Fruit fly (Drosophila melanogaster) whole organism, embryonic: ENCODE results near the gene Mtp.

Experiments used
- Awh ChIP-seq: fragments of 200-800 bp; sonication (Bioruptor generic); IDR thresholded peaks from 2 replicates; pipeline ENCODE4, ENCODE4 v1.3.6; 2022; ENCODE audit warnings: missing biosample characterization, missing genetic modification characterization
- Bgb ChIP-seq: fragments of 200-800 bp; sonication (Bioruptor generic); IDR thresholded peaks from 2 replicates; pipeline ENCODE4 v1.3.6; 2022; ENCODE audit warnings: missing biosample characterization, missing genetic modification characterization; ENCODE audit not compliant: partially characterized antibody
- CG10321 ChIP-seq: fragments of 200-800 bp; sonication (Bioruptor generic); IDR thresholded peaks from 2 replicates; pipeline ENCODE4 v1.3.6; 2022; ENCODE audit warnings: missing biosample characterization, missing genetic modification characterization
- CG11093 ChIP-seq: fragments of 200-800 bp; sonication (Bioruptor generic); IDR thresholded peaks from 3 replicates; pipeline ENCODE4 v1.3.6; 2022; ENCODE audit warnings: missing biosample characterization, missing genetic modification characterization
- CG11456 ChIP-seq: fragments of 200-800 bp; sonication (Bioruptor generic); IDR thresholded peaks from 3 replicates; pipeline ENCODE4 v1.3.6; 2022; ENCODE audit warnings: missing biosample characterization, missing genetic modification characterization
- CG11696 ChIP-seq: fragments of 200-800 bp; sonication (Bioruptor generic); IDR thresholded peaks from 2 replicates; pipeline ENCODE4 v1.3.6; 2022; ENCODE audit warnings: missing biosample characterization, missing genetic modification characterization
- CG12299 ChIP-seq: fragments of 200-800 bp; sonication (Bioruptor generic); optimal IDR thresholded peaks from 2 replicates; lab custom pipeline; 2018; ENCODE audit warnings: missing biosample characterization, mild to moderate bottlenecking, missing genetic modification characterization
- CG32532 ChIP-seq: fragments of 200-800 bp; sonication (Bioruptor generic); IDR thresholded peaks from 2 replicates; pipeline ENCODE4 v1.3.6; 2022; ENCODE audit warnings: missing biosample characterization, missing genetic modification characterization
- CG42726 ChIP-seq: fragments of 200-800 bp; sonication (Bioruptor generic); IDR thresholded peaks from 2 replicates; pipeline ENCODE4 v1.3.6; 2022; ENCODE audit warnings: missing biosample characterization, missing genetic modification characterization; ENCODE audit not compliant: partially characterized antibody
- CG6813 ChIP-seq: fragments of 200-800 bp; sonication (Bioruptor generic); optimal IDR thresholded peaks from 2 replicates; lab custom pipeline; 2017; ENCODE audit warnings: missing biosample characterization, missing genetic modification characterization, mild to moderate bottlenecking, moderate library complexity, missing genetic modification reagents
- CG7372 ChIP-seq: fragments of 200-800 bp; sonication (Bioruptor generic); IDR thresholded peaks from 2 replicates; pipeline ENCODE4 v1.3.6; 2022; ENCODE audit warnings: missing biosample characterization, missing genetic modification characterization
- CG7839 ChIP-seq: fragments of 200-800 bp; sonication (Bioruptor generic); optimal IDR thresholded peaks from 3 replicates; lab custom pipeline; 2018; ENCODE audit warnings: missing biosample characterization, mild to moderate bottlenecking, missing genetic modification characterization, moderate library complexity
- CG8944 ChIP-seq: fragments of 200-800 bp; sonication (Bioruptor generic); optimal IDR thresholded peaks from 3 replicates; lab custom pipeline; 2016; ENCODE audit warnings: missing biosample characterization, missing genetic modification characterization
- D19A ChIP-seq: fragments of 200-800 bp; optimal IDR thresholded peaks from 3 replicates; lab custom pipeline; 2019; ENCODE audit warnings: missing biosample characterization, mild to moderate bottlenecking, missing genetic modification characterization, moderate library complexity
- Drgx ChIP-seq: fragments of 200-800 bp; sonication (Bioruptor generic); IDR thresholded peaks from 2 replicates; pipeline ENCODE4 v1.3.6; 2022; ENCODE audit warnings: missing biosample characterization, missing genetic modification characterization
- Fer3 ChIP-seq: fragments of 200-800 bp; sonication (Bioruptor generic); optimal IDR thresholded peaks from 2 replicates; lab custom pipeline; 2018; ENCODE audit warnings: missing biosample characterization, mild to moderate bottlenecking, missing genetic modification characterization, moderate library complexity
- Gug ChIP-seq: fragments of 200-800 bp; sonication (Bioruptor generic); IDR thresholded peaks from 4 replicates; pipeline ENCODE4 v1.3.6; 2022; ENCODE audit warnings: missing biosample characterization, missing genetic modification characterization
- Jarid2 ChIP-seq: fragments of 200-800 bp; sonication (Bioruptor generic); optimal IDR thresholded peaks from 3 replicates; lab custom pipeline; 2017; ENCODE audit warnings: mild to moderate bottlenecking, missing biosample characterization, missing genetic modification reagents, missing genetic modification characterization
- Med ChIP-seq: fragments of 200-800 bp; sonication (Bioruptor generic); peaks from one replicate; lab custom pipeline; 2016; ENCODE audit warnings: missing biosample characterization, missing genetic modification characterization, mild to moderate bottlenecking, inconsistent platforms, moderate library complexity
- NfI ChIP-seq: fragments of 200-800 bp; sonication (Bioruptor generic); optimal IDR thresholded peaks from 3 replicates; lab custom pipeline; 2018; ENCODE audit warnings: missing biosample characterization, mild to moderate bottlenecking, missing genetic modification characterization, moderate library complexity
- Pdp1 ChIP-seq, 2 experiments: fragments of 200-800 bp; sonication (Bioruptor generic); optimal IDR thresholded peaks; 3 replicates each; lab custom pipeline; 2016; ENCODE audit warnings: missing biosample characterization in 2 of 2, missing genetic modification characterization in 2 of 2, mild to moderate bottlenecking in 1 of 2, moderate library complexity in 1 of 2
- Six4 ChIP-seq: fragments of 200-800 bp; sonication (Bioruptor generic); optimal IDR thresholded peaks from 2 replicates; lab custom pipeline; 2016; ENCODE audit warnings: missing biosample characterization, missing genetic modification characterization
- Sox100B ChIP-seq: fragments of 200-800 bp; sonication (Bioruptor generic); optimal IDR thresholded peaks from 3 replicates; lab custom pipeline; 2018; ENCODE audit warnings: missing biosample characterization, mild to moderate bottlenecking, missing genetic modification characterization
- Spps ChIP-seq: fragments of 200-800 bp; sonication (Bioruptor generic); optimal IDR thresholded peaks from 2 replicates; lab custom pipeline; 2018; ENCODE audit warnings: missing biosample characterization, mild to moderate bottlenecking, missing genetic modification characterization
- abd-A ChIP-seq: fragments of 200-800 bp; sonication (Bioruptor generic); optimal IDR thresholded peaks from 3 replicates; lab custom pipeline; 2019; ENCODE audit warnings: missing biosample characterization, mild to moderate bottlenecking, missing genetic modification characterization, moderate library complexity
- caup ChIP-seq: fragments of 200-800 bp; sonication (Bioruptor generic); optimal IDR thresholded peaks from 3 replicates; lab custom pipeline; 2017; ENCODE audit warnings: missing biosample characterization, mild to moderate bottlenecking, missing genetic modification characterization, moderate library complexity; ENCODE audit not compliant: severe bottlenecking
- crp ChIP-seq, 2 experiments: fragments of 200-800 bp; sonication (Bioruptor generic); optimal IDR thresholded peaks; 2 replicates in 1 of 2; 3 replicates in 1 of 2; lab custom pipeline; 2017; ENCODE audit warnings: missing biosample characterization in 2 of 2, missing genetic modification characterization in 2 of 2, mild to moderate bottlenecking in 1 of 2, moderate library complexity in 1 of 2
- ham ChIP-seq: fragments of 200-800 bp; sonication (Bioruptor generic); IDR thresholded peaks from 2 replicates; pipeline ENCODE4 v1.3.6; 2022; ENCODE audit warnings: missing biosample characterization, missing genetic modification characterization
- nerfin-2 ChIP-seq: fragments of 200-800 bp; sonication (Bioruptor generic); IDR thresholded peaks from 2 replicates; pipeline ENCODE4 v1.3.6; 2022; ENCODE audit warnings: missing biosample characterization, missing genetic modification characterization; ENCODE audit not compliant: partially characterized antibody
- oc ChIP-seq: fragments of 200-800 bp; sonication (Bioruptor generic); optimal IDR thresholded peaks from 2 replicates; lab custom pipeline; 2018; ENCODE audit warnings: missing biosample characterization, mild to moderate bottlenecking, missing genetic modification characterization, moderate library complexity
- repo ChIP-seq: fragments of 200-800 bp; sonication (Bioruptor generic); optimal IDR thresholded peaks from 2 replicates; lab custom pipeline; 2016; ENCODE audit warnings: missing biosample characterization, missing genetic modification characterization
- sim ChIP-seq: fragments of 200-800 bp; sonication (Bioruptor generic); IDR thresholded peaks from 2 replicates; pipeline ENCODE4 v1.3.6; 2022; ENCODE audit warnings: missing biosample characterization, missing genetic modification characterization
- toy ChIP-seq: fragments of 200-800 bp; sonication (Bioruptor generic); IDR thresholded peaks from 2 replicates; pipeline ENCODE4 v1.3.6; 2022; ENCODE audit warnings: missing biosample characterization, missing genetic modification characterization
- wek ChIP-seq: fragments of 200-800 bp; sonication (Bioruptor generic); optimal IDR thresholded peaks from 3 replicates; lab custom pipeline; 2018; ENCODE audit warnings: missing biosample characterization, mild to moderate bottlenecking, missing genetic modification characterization, moderate library complexity
- zfh2 ChIP-seq: fragments of 200-800 bp; sonication (Bioruptor generic); optimal IDR thresholded peaks from 2 replicates; lab custom pipeline; 2016; ENCODE audit warnings: missing biosample characterization, missing genetic modification characterization

Gene Mtp

DNA sequence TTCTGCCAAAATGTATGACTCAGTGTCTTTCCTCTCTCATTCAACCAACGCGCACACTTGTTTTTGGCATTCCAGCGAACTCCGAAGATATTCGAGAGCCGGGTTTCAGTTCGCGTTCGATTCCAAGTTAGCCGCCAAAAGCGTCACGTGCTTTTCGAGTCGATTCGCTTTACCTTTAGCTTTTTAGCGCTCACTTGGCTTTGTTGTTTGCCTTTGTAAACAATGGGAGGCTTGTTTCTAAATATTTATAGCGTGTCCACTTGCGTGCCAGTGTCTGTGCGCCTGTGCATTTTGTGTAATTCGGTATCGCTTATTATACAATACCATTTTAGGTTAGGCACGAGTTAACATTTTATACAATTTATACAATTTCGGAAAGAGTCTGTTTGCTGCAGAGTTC is 11.3 kb downstream of the Mtp start (continued):
- TF ChIP-seq zfh2 = no peak
- TF ChIP-seq CG11456 = no peak
- TF ChIP-seq ham = no peak
- no peak for TF ChIP-seq CG7839 (tag; lab: Kevin White, UChicago)
- TF ChIP-seq sim (GFP tag; lab: Robert Waterston, UW) = no peak
- TF ChIP-seq Six4 (GFP tag; lab: Kevin White, UChicago) = no peak
- TF ChIP-seq toy (GFP tag; lab: Robert Waterston, UW) = no peak
- no peak for TF ChIP-seq CG11093 (GFP tag; lab: Robert Waterston, UW)
- TF ChIP-seq CG12299 (tag; lab: Kevin White, UChicago) = peak; percentile 31
- peak; percentile 15 for TF ChIP-seq Jarid2 (GFP tag; lab: Kevin White, UChicago)
- TF ChIP-seq crp (GFP tag; optimal IDR thresholded peaks at IDR 0.05; lab: Kevin White, UChicago) = no peak
- no peak for TF ChIP-seq Spps (tag; lab: Kevin White, UChicago)
- TF ChIP-seq Fer3 (tag; lab: Kevin White, UChicago) = peak; percentile 42
- no peak for TF ChIP-seq CG11696 (GFP tag; lab: Robert Waterston, UW)
- no peak; the same call in 1 of the 2 replicates for TF ChIP-seq Awh (GFP tag; lab: Robert Waterston, UW)
- no peak for TF ChIP-seq D19A (tag; lab: Kevin White, UChicago)
- TF ChIP-seq CG10321 (GFP tag; lab: Robert Waterston, UW) = no peak
- no peak for TF ChIP-seq NfI (GFP tag; lab: Kevin White, UChicago)

DNA sequence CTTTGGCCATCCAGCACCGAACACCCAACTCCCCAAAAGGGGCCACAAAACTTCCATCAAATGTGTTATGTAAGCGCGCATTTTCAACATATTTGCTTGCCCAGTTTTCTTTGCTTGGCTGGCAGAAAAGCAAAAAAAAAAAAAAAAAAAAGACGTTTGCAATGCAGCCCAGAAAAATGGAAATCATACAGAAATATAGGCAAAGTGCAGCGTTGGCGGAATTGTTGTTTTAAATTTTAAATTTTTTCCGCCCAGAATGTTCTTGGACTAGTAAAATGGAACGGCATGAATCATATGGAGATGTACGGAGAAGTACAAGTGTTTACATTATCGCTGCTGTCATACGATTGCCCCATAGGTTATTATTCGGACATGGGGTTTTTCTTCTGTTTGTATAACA is 13.4 kb downstream of the Mtp start:
- TF ChIP-seq CG32532 (GFP tag; lab: Robert Waterston, UW) = no peak
- TF ChIP-seq CG6813 (GFP tag; lab: Kevin White, UChicago) = no peak
- TF ChIP-seq abd-A (tag; lab: Kevin White, UChicago) = no peak
- peak; percentile 55; the same call in 1 of the 2 replicates for TF ChIP-seq CG7372 (GFP tag; lab: Robert Waterston, UW)
- no peak for TF ChIP-seq Gug (GFP tag; lab: Robert Waterston, UW)
- peak in 1 of 2 experiments; percentile 78 for TF ChIP-seq Pdp1 (GFP tag; optimal IDR thresholded peaks at IDR 0.05; lab: Kevin White, UChicago)
- TF ChIP-seq caup (GFP tag; lab: Kevin White, UChicago) = no peak
- TF ChIP-seq nerfin-2 (GFP tag; lab: Robert Waterston, UW) = no peak
- TF ChIP-seq CG8944 (GFP tag; lab: Kevin White, UChicago) = no peak
- TF ChIP-seq Drgx = 0 out of 2 replicates have a peak, but pooled peaks have one; percentile 5
- TF ChIP-seq CG42726 (GFP tag; lab: Robert Waterston, UW) = no peak
- no peak for TF ChIP-seq wek
- no peak for TF ChIP-seq repo

DNA sequence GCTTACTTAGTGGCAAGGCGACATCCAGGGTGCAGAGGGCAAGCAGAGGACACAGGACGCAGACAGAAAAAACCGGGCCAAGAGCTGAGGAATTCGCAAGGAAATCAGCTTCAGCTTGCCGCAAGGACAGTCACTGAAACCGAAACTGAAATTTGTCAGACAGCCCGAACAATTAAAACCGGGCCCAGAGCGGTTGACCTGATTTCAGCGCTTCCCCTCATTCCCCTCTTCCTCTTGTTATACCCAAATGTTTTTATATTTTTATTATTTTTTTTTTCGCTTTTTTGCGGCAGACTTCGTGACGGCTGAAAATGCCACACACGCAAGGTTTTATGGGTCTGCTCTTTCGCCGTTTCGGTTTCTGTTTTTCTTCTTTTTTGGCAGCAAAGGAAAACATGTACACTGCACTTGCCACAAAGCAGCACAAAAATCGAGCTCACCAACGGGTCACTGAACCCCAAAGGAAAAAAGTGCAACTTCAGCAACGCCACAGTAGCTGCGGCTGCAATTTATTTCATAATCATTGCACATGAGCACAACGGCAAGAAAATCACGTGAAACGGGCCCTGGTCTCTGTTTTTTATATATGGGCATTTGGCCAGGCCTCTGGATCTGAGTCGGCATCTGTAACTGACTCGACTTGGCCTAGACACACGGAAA is 14.6 kb downstream of the Mtp start:
- TF ChIP-seq wek (no peak), Med (peak; percentile 29), Bgb (GFP tag; lab: Robert Waterston, UW) (peak; percentile 23; the same call in 1 of the 2 replicates), Sox100B (GFP tag; lab: Kevin White, UChicago) (no peak), oc (tag; lab: Kevin White, UChicago) (no peak)
